Worm (Caenorhabditis elegans) whole organism, midembryonic: ENCODE measurements around the gene srw-112.

Experiments used
- T22C8.4 ChIP-seq: fragments of 200-800 bp; sonication (Bioruptor generic); IDR thresholded peaks from 2 replicates; pipeline ENCODE4 v1.3.6; 2022; ENCODE audit warnings: missing genetic modification characterization, missing compliant biosample characterization
- cog-1 ChIP-seq: sonication (generic microtip); optimal IDR thresholded peaks from 2 replicates; lab custom pipeline; 2016; ENCODE audit warnings: missing genetic modification characterization, missing compliant biosample characterization
- flt-1 ChIP-seq: fragments of 200-800 bp; sonication (Bioruptor generic); IDR thresholded peaks from 2 replicates; pipeline ENCODE4 v1.3.6; 2022; ENCODE audit warnings: missing genetic modification characterization, missing compliant biosample characterization
- klf-2 ChIP-seq: fragments of 200-800 bp; sonication (Bioruptor generic); conservative IDR thresholded peaks from 2 replicates; pipeline ENCODE4 v1.3.6; 2022; ENCODE audit warnings: missing genetic modification reagents, missing genetic modification characterization, missing compliant biosample characterization
- med-1 ChIP-seq: sonication (generic microtip); optimal IDR thresholded peaks from 2 replicates; lab custom pipeline; 2017; ENCODE audit warnings: missing genetic modification characterization, mild to moderate bottlenecking, missing compliant biosample characterization, antibody characterized with exemption, missing genetic modification reagents; ENCODE audit not compliant: insufficient read depth
- ref-1 ChIP-seq: fragments of 200-800 bp; sonication (Bioruptor generic); conservative IDR thresholded peaks from 2 replicates; pipeline ENCODE4 v1.3.6; 2022; ENCODE audit warnings: missing genetic modification reagents, missing genetic modification characterization, missing compliant biosample characterization
- tab-1 ChIP-seq: fragments of 200-800 bp; sonication (Bioruptor generic); IDR thresholded peaks from 2 replicates; pipeline ENCODE4 v1.3.6; 2022; ENCODE audit warnings: missing genetic modification characterization, missing compliant biosample characterization
- ztf-23 ChIP-seq: fragments of 200-800 bp; sonication (Bioruptor generic); IDR thresholded peaks from 2 replicates; pipeline ENCODE4 v1.3.6; 2022; ENCODE audit warnings: missing genetic modification reagents, missing genetic modification characterization, missing compliant biosample characterization
- ztf-29 ChIP-seq: fragments of 200-800 bp; sonication (Bioruptor generic); IDR thresholded peaks from 2 replicates; pipeline ENCODE4 v1.3.6; 2022; ENCODE audit warnings: missing genetic modification reagents, missing genetic modification characterization, missing compliant biosample characterization

Gene srw-112

DNA sequence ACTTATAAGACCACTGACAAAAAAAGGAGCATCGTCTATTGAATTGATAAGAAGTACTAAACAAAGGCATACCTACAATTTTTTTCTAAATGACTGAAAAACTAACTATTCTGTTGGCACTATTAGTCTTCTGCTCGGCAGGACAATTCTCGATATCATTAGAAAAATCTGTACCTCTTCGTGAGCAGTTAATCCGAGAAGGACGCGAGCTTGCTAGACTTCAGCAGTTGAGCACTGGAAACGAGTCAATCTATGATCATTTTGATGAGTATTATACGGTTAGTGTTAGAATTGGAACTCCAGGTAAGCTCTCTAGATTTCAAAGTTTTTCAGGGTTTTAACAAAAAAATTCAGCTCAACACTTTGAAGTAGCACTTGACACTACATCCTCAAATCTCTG is 22.3 kb upstream of the srw-112 start, which contains the start of gene asp-7:
Gene asp-7, plus strand, starts transcription at position 81 of the 400 bp plus-strand sequence.
- TF ChIP-seq ztf-23 (GFP tag; lab: Robert Waterston, UW) (no peak), T22C8.4 (no peak), flt-1 (GFP tag; lab: Robert Waterston, UW) (no peak), med-1 (no peak), ref-1 (GFP tag; lab: Robert Waterston, UW) (no peak), klf-2 (GFP tag; lab: Robert Waterston, UW) (no peak), tab-1 (GFP tag; lab: Robert Waterston, UW) (no peak), ztf-29 (GFP tag; lab: Robert Waterston, UW) (no peak), cog-1 (no peak)

ce11 chrV:3024274-3024673 is 18.4 kb upstream of the srw-112 start, which contains the start of gene asp-8:
Gene asp-8 (plus strand): TSS chrV:3024549.
- TF ChIP-seq med-1 (no peak), tab-1 (GFP tag; lab: Robert Waterston, UW) (no peak), klf-2 (GFP tag; lab: Robert Waterston, UW) (no peak), ref-1 (GFP tag; lab: Robert Waterston, UW) (no peak), T22C8.4 (no peak), cog-1 (no peak), flt-1 (GFP tag; lab: Robert Waterston, UW) (no peak), ztf-23 (GFP tag; lab: Robert Waterston, UW) (no peak), ztf-29 (GFP tag; lab: Robert Waterston, UW) (no peak)

- TF ChIP-seq ref-1 (GFP tag; lab: Robert Waterston, UW), result no peak
These were observed 15.4 kb upstream of the srw-112 start, which contains the start of gene irld-12 for ce11 chrV:3021306-3021705. Gene irld-12 (minus strand): TSS chrV:3021406.

DNA sequence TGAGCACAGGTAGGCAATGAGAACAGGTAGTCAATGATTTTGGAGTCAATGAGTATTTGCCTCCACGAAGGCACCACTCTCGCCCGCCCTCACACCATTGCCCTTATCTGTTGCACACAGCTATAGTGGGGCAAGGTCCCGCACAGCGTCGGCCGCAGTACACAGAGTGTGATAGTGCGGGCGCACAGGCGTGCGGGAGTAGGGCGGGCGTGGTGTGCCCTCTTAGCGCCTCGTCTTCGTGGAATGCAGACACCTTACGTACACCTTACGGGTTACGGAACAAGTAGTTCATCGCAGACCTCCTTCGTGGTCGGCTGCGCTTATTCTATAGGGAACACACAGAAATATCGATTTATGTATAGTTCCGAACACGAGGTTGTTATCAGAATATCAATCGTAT is 12.1 kb upstream of the srw-112 start:
- TF ChIP-seq flt-1 (GFP tag; lab: Robert Waterston, UW) (no peak), T22C8.4 (no peak), ztf-23 (GFP tag; lab: Robert Waterston, UW) (no peak), cog-1 (no peak), med-1 (no peak), klf-2 (GFP tag; lab: Robert Waterston, UW) (no peak), ztf-29 (GFP tag; lab: Robert Waterston, UW) (no peak), tab-1 (GFP tag; lab: Robert Waterston, UW) (no peak), ref-1 (GFP tag; lab: Robert Waterston, UW) (no peak)

- no peak for TF ChIP-seq T22C8.4
- no peak for TF ChIP-seq flt-1 (GFP tag; lab: Robert Waterston, UW)
- no peak for TF ChIP-seq tab-1 (GFP tag; lab: Robert Waterston, UW)
- no peak for TF ChIP-seq cog-1
- no peak for TF ChIP-seq ztf-23 (GFP tag; lab: Robert Waterston, UW)
- no peak for TF ChIP-seq ztf-29 (GFP tag; lab: Robert Waterston, UW)
- TF ChIP-seq klf-2 (GFP tag; lab: Robert Waterston, UW), result no peak
- TF ChIP-seq ref-1 (GFP tag; lab: Robert Waterston, UW), result no peak
- TF ChIP-seq med-1, result no peak
These were observed 8.3 kb upstream of the srw-112 start, which contains the start of gene K12D9.1 for ce11 chrV:3014185-3014584. Gene K12D9.1 (plus strand): TSS chrV:3014485.

DNA sequence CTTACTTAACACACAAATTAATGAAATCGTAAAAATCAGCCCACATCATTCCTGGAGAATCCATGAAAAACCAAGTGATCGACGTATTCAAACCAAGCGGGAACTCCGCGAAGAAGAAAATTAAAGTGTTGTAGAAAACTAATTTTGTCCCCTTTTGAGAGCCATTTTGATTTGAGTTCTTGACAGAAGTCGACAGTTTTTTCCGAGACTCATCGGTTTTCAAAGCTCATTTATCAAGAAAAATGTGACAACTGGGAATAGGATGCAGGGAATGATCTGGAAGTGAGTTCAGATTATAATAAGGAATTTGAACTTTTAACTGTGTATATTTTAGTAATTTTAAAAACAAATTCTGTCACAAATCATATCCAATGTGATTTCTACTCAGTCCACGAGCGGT is 5.5 kb upstream of the srw-112 start, which contains the start of gene srw-135:
Gene srw-135, minus strand, starts transcription at position 101 of the 400 bp plus-strand sequence.
- TF ChIP-seq ref-1 (GFP tag; lab: Robert Waterston, UW) (no peak), ztf-29 (GFP tag; lab: Robert Waterston, UW) (no peak), ztf-23 (GFP tag; lab: Robert Waterston, UW) (no peak), T22C8.4 (no peak), klf-2 (GFP tag; lab: Robert Waterston, UW) (no peak), flt-1 (GFP tag; lab: Robert Waterston, UW) (no peak), tab-1 (GFP tag; lab: Robert Waterston, UW) (no peak), med-1 (no peak), cog-1 (no peak)

- TF ChIP-seq ref-1 (GFP tag; lab: Robert Waterston, UW) (no peak), tab-1 (GFP tag; lab: Robert Waterston, UW) (no peak), klf-2 (GFP tag; lab: Robert Waterston, UW) (no peak), ztf-29 (GFP tag; lab: Robert Waterston, UW) (no peak), T22C8.4 (no peak), med-1 (no peak), cog-1 (no peak), ztf-23 (GFP tag; lab: Robert Waterston, UW) (no peak), flt-1 (GFP tag; lab: Robert Waterston, UW) (no peak)
These were observed 4.6 kb upstream of the srw-112 start, which contains the start of gene srw-136 for ce11 chrV:3010468-3010867. Gene srw-136 (minus strand): TSS chrV:3010568.

DNA sequence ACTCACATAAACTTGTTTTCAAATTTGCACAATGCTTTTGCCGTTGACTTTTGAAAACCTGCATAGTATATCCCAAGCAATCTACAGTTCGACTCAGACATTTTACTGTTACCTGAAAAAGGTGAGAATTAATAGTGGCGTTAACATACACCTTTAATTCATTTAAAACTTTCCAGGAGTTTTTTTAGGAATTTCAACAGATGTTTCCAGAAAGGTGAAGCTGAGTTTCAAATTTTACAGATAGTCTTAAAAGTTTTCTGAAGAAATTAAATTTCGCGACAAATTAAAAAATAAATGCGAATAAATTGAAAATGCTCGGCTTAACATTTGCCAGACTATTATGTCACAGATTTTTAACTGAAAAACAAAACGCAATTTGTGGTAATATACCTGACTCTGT is 6.1 kb downstream of the srw-112 start, which contains the start of gene srw-119:
Gene srw-119, minus strand, starts transcription at position 101 of the 400 bp plus-strand sequence.
- TF ChIP-seq ztf-29 (GFP tag; lab: Robert Waterston, UW), result no peak
- no peak for TF ChIP-seq flt-1 (GFP tag; lab: Robert Waterston, UW)
- TF ChIP-seq ref-1 (GFP tag; lab: Robert Waterston, UW), result no peak
- TF ChIP-seq klf-2 (GFP tag; lab: Robert Waterston, UW), result no peak
- no peak for TF ChIP-seq ztf-23 (GFP tag; lab: Robert Waterston, UW)
- no peak for TF ChIP-seq tab-1 (GFP tag; lab: Robert Waterston, UW)
- TF ChIP-seq cog-1, result no peak

DNA sequence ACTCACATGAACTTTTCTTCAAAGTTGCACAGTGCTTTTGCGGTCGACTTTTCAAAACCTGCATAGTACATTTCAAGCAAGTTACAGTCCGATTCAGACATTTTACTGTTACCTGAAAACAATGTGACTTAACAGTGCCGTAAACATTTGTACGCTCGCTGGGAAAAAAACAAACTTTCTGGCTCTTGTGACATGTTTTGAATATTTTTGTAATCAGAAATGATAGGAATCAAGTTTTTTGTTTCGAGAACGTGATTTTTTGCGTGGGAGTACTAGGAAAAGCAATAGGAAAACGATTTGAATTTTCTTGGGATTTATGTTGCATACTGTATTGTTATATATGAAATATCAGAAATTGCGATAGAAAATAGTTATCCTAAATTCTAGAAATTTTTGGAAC is 9.8 kb downstream of the srw-112 start, which contains the start of gene srw-120:
Gene srw-120, minus strand, starts transcription at position 101 of the 400 bp plus-strand sequence.
- TF ChIP-seq ref-1 (GFP tag; lab: Robert Waterston, UW) (no peak), cog-1 (no peak), flt-1 (GFP tag; lab: Robert Waterston, UW) (no peak), med-1 (no peak), ztf-23 (GFP tag; lab: Robert Waterston, UW) (no peak), tab-1 (GFP tag; lab: Robert Waterston, UW) (no peak), T22C8.4 (no peak)

DNA sequence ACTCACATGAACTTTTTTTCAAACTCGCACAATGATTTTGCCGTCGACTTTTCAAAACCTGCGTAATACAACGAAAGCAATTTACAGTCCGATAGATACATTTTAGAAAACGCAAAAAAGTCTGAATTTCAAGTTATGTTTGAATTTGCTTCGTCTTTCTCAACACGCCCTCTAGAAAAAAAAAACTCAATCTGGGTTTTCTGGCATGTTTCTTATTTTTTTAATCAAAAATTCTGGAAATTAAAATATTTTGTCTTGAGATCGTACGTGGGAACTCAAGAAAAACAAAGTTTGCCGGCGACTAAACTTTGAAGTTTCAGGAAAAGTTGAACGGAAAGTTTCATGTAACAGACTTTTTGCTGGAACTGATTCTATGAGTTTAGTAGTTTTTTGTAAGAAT is 12.0 kb downstream of the srw-112 start, which contains the start of gene srw-115:
Gene srw-115, minus strand, starts transcription at position 101 of the 400 bp plus-strand sequence.
- TF ChIP-seq flt-1 (GFP tag; lab: Robert Waterston, UW) (no peak), cog-1 (no peak), klf-2 (GFP tag; lab: Robert Waterston, UW) (no peak), med-1 (no peak), tab-1 (GFP tag; lab: Robert Waterston, UW) (no peak), ref-1 (GFP tag; lab: Robert Waterston, UW) (no peak), ztf-23 (GFP tag; lab: Robert Waterston, UW) (no peak), T22C8.4 (no peak), ztf-29 (GFP tag; lab: Robert Waterston, UW) (no peak)
